Worm (Caenorhabditis elegans) whole organism, dauer: ENCODE data around the gene ZK675.4.

ENCODE experiments used
- unc-62 ChIP-seq: sonication (generic microtip); optimal IDR thresholded peaks from 2 replicates; lab custom pipeline; 2017; ENCODE audit warnings: missing biosample characterization, missing genetic modification reagents, missing genetic modification characterization

The ZK675.4 gene

DNA sequence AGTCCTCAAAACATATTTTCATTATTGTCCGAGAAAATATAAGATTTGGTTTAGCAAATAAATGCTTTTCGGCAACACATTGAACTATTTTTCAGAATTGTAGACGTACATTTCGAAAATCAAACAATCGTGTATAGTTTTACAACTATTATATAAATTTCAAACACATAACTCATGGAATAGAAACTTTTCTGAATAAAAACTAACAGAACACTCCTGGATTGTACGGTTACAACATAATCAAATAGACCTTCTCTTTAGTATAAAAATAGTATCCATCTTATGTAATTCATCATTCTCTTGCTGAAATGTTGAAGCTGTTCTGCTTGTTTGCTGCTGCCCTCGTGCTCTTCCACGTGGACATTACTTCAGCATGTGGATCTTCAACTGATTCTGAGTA is at the start of gene ZK675.4:
Gene ZK675.4 (plus strand): TSS at position 301 of the 400 bp plus-strand sequence.
- no peak for TF ChIP-seq unc-62 (GFP tag; lab: Kevin White, UChicago)

DNA sequence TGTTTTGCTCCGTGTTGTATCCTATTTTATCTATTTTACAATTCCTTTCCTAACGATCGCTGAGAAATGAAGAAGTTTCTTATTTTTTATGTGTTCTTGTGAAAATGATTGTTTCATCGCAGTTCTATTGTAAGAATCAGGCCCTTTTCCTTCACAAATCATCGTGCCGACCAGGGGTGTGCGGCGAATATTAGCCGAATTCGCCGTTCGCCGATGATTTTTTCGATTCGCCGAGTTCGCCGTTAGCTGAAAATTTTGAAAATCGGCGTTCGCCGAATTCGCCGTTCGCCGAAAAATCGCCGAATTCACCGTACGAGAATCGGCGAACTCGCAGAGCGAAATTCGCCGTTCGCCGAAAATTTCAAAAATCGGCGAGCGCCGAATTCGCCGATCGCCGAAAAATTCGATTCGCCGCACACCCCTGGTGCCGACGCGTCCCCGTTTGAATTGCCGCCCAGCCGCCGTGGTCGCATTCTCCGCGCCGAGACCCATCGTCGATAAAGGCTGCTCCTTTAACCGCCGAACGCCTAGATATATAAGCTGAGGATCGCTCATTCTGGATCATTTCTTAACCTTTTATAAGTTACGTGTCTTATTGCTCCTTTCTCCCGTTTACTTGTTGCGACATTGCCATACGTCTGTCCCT is 47.5 kb upstream of the ZK675.4 start:
- TF ChIP-seq unc-62 (GFP tag; lab: Kevin White, UChicago), result no peak

DNA sequence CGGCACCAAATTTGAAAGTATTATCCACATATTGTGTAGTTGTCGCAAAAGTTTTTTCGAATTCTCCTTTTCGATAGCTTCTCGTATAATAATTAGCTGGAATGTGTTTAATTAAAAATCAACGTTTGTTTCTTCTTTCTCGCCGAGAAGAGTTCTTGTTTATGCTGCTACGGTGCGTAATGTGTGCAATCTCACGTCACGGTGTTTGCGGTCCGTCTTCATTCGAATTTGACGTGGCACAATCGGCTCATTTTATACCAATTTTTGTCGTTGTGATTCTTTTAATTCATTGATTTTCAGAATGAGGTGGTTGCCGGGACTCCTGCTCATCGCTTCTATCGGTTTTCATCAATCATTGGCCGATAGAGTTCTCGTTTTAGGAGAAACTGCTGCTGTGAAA is 46.9 kb upstream of the ZK675.4 start, which contains the start of gene ostb-1:
Gene ostb-1 (plus strand): TSS at position 301 of the 400 bp plus-strand sequence.
- no peak for TF ChIP-seq unc-62 (GFP tag; lab: Kevin White, UChicago)

DNA sequence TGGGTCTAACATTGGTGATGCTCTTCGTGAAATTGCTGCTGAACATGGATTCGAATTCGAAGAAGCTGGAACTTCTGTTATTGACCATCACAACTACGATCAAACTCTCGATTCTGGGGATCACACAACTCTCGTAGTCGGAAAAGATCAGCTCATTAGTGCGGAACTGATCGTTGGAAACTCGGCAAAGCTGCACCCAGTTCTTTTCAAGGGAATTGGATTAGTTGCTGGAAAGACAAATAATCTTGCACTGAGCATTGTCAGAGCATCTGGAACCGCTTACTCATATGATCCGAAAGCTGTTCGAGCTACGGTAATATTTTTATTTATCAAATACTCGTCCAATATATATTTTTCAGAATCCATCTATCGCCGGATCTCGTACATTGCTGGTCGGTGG is 46.2 kb upstream of the ZK675.4 start:
- TF ChIP-seq unc-62 (GFP tag; lab: Kevin White, UChicago), result no peak

DNA sequence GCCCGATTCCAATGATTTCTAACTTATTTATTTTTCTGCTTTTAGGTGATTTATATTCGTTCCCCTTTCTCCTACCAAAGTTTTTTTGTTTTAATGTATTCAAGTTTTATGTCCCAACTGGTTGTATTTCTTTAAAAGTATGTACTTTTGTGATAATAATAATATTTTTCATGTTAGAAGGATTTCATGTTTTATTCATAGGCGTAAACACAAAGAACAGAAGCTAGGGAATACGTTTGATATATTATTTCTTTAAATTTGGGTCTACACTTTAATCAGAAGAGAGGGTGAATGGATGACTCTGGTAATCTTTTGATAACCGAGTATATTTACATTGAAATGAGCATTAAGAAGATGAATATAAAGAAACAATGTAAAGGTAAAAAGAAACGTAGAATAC is 45.0 kb upstream of the ZK675.4 start:
- no peak for TF ChIP-seq unc-62 (GFP tag; lab: Kevin White, UChicago)

DNA sequence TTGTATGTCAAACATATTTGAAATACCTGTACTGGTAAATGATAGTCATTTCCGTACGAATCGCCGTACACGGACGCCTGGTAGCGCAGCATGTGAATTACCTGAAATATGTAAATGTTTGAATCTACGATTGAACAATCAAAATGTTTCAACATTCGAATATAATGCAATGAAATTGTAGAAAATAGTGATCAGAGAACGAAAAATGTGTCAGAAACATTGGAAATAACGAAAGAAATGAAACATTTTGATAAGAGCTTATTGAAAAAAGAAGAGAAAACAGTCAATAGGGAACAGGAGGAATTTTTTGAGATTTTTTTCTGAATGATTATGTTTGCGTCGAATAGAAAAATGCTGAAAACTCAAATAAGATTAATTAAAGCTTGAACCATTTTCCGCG is 41.1 kb upstream of the ZK675.4 start, which contains the start of gene ztf-17:
Gene ztf-17 (minus strand): TSS at position 101 of the 400 bp plus-strand sequence.
- TF ChIP-seq unc-62 (GFP tag; lab: Kevin White, UChicago), result no peak

DNA sequence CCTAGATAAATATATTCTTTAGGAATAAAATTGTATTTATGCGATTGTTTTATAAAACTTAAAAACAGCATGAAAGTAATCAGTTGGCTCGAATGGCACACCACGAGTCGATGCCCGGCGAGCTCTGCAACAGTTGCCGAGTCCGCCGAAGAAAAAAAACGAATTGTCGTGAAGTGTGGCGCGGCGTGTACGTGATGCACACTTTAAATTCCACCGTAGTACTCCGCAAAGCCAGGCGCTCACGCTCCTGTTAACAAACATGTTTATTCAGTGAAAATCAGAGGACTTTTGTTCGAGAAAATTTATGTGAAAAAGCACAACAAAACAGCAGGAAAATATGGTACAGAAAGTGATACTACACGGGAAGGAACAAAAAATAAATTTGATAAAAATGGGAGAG is 40.5 kb upstream of the ZK675.4 start:
- no peak for TF ChIP-seq unc-62 (GFP tag; lab: Kevin White, UChicago)

DNA sequence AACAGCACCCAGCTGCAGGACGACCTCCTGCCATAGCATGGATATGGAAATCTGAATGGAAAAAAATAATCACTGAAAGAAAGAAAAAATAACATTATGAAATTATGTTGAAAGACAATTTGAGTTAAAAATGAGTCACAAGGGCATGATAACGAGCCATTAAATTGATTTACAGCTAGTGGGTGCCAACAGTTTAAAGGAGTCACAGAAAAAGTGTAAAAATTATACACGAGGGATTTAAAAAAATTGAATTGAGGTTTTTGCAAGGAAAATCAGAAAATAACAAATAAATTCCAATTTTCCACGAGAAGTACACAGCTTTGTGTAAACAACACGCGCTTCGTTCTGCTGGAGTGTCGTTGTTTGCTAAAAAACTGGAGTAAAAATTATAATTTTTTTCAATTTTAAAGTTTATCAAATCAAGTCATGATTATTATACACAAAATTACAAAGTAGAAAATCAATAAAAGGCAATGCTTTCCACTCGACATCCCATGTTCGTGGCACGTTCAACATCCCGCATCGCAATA is 37.2 kb upstream of the ZK675.4 start, which contains the start of gene T01H3.3:
Gene T01H3.3 (minus strand): TSS at position 51 of the 530 bp plus-strand sequence.
- no peak for TF ChIP-seq unc-62 (GFP tag; lab: Kevin White, UChicago)

DNA sequence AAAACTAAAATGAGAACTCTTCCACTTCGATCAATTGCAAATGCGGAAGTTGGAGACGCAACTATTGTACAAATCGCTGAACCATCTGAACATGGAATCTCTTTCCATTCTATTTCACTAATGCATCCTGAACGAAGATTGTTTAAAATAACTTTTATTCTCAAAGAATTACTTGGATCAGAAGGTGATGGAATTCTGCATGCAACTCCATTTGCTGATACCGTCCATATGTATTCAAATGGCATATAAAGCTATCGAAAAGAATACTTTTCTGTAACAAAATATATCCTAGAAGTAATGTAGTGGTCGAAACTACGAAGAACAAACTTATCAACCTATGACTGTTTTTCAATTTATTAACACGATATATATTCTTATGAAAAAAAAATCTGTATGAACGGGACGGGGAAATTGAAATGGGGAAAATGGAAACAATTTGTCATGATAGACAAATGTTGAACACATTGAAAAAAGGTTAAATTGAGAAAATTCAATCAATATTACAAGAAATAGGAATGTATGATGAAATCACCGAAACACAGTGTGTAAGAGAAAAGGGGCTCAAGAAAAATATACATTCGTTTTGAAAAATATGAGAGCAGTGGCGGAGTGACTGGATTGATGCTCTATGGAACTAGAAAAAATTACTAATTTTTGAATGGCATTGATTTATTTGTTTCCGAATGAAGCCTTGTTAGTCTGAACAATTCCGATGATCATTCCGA is 33.2 kb upstream of the ZK675.4 start, which contains the start of gene T01H3.2:
Gene T01H3.2 (minus strand): TSS at position 251 of the 725 bp plus-strand sequence.
- TF ChIP-seq unc-62 (GFP tag; lab: Kevin White, UChicago), result no peak

DNA sequence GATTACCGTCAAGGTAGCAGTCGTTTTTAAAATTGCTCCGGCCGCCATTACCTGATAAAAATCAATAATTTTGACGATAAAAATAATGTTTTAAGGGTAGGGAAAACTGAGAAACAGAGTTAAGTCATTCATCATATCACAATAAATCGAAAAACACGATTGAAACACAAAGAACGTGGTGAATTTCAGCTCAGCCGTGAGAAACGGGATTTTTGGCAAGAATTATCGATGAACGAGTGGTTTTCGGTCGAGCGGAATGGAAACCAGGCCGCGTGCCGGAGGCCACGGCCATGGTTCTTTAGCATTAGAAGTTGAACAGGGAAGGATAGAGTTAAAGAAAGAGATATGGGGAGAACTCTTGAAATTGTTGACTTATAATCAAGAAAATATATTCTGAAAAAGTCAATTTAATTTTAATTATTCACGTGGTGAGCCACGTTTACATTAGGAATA is 31.8 kb upstream of the ZK675.4 start, which contains the start of the genes vha-4 and T01H3.5:
Gene vha-4 (minus strand): TSS at position 51 of the 453 bp plus-strand sequence.
Gene T01H3.5 (plus strand): TSS at position 351 of the 453 bp plus-strand sequence.
- no peak for TF ChIP-seq unc-62 (GFP tag; lab: Kevin White, UChicago)

DNA sequence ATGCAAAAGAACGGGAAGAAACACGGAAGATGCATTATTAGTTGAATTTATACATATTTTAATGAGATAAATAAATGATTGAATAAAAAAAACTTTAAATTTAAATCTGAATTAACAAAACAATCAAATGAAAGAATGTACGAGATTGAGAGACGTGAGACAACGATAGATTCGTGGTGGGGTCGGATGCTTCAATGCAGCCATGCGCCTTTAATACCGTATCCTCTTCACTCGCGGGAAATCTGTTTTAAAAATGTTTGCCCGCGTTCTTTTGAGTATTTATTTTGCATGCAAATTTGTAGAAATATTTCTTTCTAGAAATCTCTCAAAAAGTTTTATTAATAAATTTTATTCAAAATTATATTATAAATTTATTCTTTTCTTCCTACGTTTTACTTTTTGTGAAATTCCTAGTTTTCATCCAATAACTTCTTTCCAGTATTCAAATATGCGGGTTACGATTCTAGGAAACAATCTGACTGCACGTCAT is 30.7 kb upstream of the ZK675.4 start, which contains the start of gene perm-1:
Gene perm-1 (plus strand): TSS at position 440 of the 490 bp plus-strand sequence.
- no peak for TF ChIP-seq unc-62 (GFP tag; lab: Kevin White, UChicago)

DNA sequence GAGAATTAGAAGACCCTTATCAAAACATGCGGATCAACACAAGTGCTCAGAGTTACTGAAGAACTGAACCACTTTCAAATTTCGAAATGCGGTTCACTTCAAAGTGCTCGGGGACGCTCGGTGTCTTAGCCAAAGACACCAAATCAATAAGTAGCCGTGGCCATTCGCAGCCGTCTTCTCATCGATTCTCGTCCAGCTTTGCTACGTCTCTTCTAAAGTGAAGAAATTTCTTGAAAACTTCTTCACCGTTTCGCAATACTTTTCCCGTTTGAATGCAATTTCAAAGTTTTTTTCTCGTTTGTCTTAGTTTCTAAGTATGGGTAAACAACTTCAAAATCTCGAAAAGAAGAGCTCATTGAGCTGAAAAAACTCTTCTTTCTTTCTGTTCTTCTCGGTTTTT is 26.2 kb upstream of the ZK675.4 start:
- TF ChIP-seq unc-62 (GFP tag; lab: Kevin White, UChicago), result no peak

DNA sequence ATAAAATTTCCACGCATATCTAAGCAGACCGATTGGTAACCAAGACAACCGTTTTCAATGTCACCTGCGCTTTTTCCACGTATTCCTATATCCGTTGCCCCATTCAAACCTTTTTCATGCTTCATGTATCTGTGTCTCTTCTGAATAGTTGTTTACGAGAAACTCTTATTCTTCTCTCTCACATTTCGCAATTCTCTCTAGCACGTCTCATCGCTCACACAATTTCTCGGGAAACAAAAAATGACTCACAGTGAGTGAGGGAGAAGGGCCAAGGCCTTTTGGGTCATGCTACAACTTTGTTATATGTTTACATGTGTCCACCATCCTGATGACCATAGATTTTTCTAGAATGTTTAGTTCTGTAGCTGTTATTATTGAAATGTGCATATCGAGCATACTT is 23.8 kb upstream of the ZK675.4 start:
- TF ChIP-seq unc-62 (GFP tag; lab: Kevin White, UChicago), result no peak

DNA sequence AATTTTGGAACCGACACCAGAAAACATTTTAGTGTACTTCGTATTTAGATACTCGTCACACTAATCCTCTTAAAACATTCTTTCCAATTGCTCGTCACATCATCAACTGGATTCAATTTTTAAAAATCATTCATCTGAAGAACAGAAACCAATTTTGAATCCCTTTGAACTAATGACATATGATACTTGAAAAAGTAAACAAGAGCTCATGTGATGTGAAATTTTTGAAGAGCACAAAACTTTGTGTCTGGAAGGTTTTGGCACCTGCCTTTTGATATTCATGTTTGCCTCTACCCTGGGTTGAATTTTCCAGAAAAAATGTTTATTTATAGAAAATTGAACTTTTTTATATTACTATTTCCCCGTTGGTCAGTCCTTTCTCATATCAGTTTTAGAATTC is 22.4 kb upstream of the ZK675.4 start:
- no peak for TF ChIP-seq unc-62 (GFP tag; lab: Kevin White, UChicago)

DNA sequence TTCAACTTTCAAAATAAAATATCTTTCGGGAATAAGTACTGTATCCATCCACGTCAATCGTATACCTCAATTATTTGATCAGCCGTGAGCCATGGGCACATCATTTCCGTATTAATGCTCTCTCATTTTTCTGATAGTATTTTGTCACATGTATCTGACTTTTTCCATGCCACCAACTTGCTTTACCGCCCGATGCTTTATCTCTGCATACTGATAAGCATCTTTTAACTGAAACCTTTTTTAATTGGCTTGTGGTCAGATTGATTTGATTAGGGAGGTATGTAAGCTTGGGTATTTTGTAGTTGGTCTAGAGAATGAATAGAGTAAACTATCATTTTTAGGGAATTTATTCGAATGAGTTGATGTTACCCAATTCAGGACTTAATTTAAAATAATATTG is 21.8 kb upstream of the ZK675.4 start:
- no peak for TF ChIP-seq unc-62 (GFP tag; lab: Kevin White, UChicago)
